ENCODE assay signal across 1 fruit fly cellular context in genomic region chr3L:14612945-14613791, dm6.
TF ChIP-seq lines count a peak whose summit lies in the region.

No protein-coding gene starts in this region.

TF ChIP-seq in whole organism, embryonic, 481 proteins besides CTCF, POLR2A, EP300 and RAD21 (continued from another document):
- peak; percentile 22; the same call in 1 of the 3 replicates for TF ChIP-seq CG11695 (GFP tag; IDR thresholded peaks at IDR 0.05; lab: Robert Waterston, UW)
